Worm (Caenorhabditis elegans): ENCODE measurements around the gene C31H1.2.

C31H1.2 gene

DNA sequence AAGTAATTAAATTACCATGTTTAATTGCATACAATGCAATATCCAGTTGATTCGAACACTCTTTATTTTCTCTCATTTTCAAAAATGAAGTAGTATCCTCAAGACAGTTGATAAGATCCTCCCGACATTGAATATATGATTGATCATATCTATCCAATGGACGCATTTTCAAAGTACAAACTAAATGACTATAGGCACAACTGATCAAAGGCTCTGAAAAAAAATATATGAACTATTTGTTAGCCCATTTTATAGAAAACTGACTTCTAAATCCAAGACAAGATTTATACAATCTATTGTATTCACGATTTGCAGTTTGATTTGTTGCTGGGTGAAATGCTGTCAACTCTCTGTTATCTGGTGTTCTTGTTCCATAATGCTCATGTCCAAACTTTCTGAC, 4.4 kb downstream of the C31H1.2 start:
- TF ChIP-seq ama-1 (optimal IDR thresholded peaks at IDR 0.05) (no peak), ceh-19 (GFP tag; optimal IDR thresholded peaks at IDR 0.05) (no peak), zip-5 (tag; optimal IDR thresholded peaks at IDR 0.05) (no peak), pat-9 (tag; optimal IDR thresholded peaks at IDR 0.05) (no peak), pax-1 (tag; optimal IDR thresholded peaks at IDR 0.05) (no peak), npax-4 (tag; optimal IDR thresholded peaks at IDR 0.05) (no peak), unc-3 (GFP tag; conservative IDR thresholded peaks at IDR 0.05) (no peak), unc-3 (tag; optimal IDR thresholded peaks at IDR 0.05) (no peak), pha-4 (tag; optimal IDR thresholded peaks at IDR 0.05) (no peak), fkh-6 (tag; optimal IDR thresholded peaks at IDR 0.05) (no peak), hlh-15 (tag; optimal IDR thresholded peaks at IDR 0.05) (no peak), pros-1 (tag; optimal IDR thresholded peaks at IDR 0.05) (no peak), ceh-34 (tag; optimal IDR thresholded peaks at IDR 0.05) (no peak), madf-2 (tag; optimal IDR thresholded peaks at IDR 0.05) (no peak), syd-9 (tag; optimal IDR thresholded peaks at IDR 0.05) (no peak), ceh-9 (tag; optimal IDR thresholded peaks at IDR 0.05) (no peak), gmeb-2 (tag; optimal IDR thresholded peaks at IDR 0.05) (no peak), hlh-6 (tag; optimal IDR thresholded peaks at IDR 0.05) (no peak)

DNA sequence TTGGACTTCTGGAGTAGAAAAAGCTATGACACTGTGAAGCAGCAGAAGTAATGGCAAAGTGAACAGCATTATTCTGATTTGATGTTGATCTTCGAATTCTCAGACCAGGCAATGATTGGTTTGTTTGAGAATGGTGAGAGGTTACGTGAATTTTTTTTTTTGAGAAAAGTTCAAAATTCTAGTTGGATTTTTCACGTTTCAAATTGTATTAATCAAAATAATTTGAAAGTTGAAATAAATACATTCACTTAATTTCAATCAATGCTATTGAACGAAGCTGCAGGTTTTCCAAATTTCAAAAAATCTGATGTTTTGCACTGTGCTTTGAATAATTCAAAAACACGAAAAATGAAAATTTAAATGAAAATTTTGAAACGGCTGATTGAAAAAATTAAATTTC, 5.6 kb downstream of the C31H1.2 start, which contains the start of gene C31H1.5:
Gene C31H1.5 (minus strand): TSS at position 101 of the 400 bp plus-strand sequence.
- TF ChIP-seq fkh-6 (tag; optimal IDR thresholded peaks at IDR 0.05), result no peak
- TF ChIP-seq unc-86 (tag; optimal IDR thresholded peaks at IDR 0.05), result no peak
- no peak for TF ChIP-seq zip-5 (tag; optimal IDR thresholded peaks at IDR 0.05)
- TF ChIP-seq ceh-19 (GFP tag; optimal IDR thresholded peaks at IDR 0.05), result no peak
- TF ChIP-seq fkh-10 (GFP tag; optimal IDR thresholded peaks at IDR 0.05), result no peak
- no peak for TF ChIP-seq ceh-48 (tag; optimal IDR thresholded peaks at IDR 0.05)

DNA sequence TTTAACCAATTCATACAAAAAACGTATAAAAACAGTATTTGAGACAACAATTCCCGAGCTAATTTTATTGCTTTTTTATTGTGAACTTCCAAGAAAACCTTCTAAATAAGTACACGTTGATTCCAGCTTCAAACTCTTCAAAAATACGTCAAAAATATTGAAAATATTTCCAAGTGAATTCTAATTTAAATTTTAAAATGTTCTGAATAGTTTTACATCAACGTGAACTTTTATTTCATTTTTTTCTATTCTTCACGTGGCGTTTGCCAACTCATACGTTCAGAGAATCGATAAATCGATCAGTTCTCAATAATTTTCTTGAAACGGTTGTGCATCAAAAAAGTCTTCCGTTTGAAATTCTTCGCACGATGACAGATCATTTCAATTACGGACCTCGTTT, 6.1 kb downstream of the C31H1.2 start, which contains the start of gene C31H1.1:
Gene C31H1.1 (plus strand): TSS at position 301 of the 400 bp plus-strand sequence.
- no peak for TF ChIP-seq unc-86 (tag; optimal IDR thresholded peaks at IDR 0.05)
- no peak for TF ChIP-seq lim-6 (tag; optimal IDR thresholded peaks at IDR 0.05)
- TF ChIP-seq ceh-9 (tag; optimal IDR thresholded peaks at IDR 0.05), result no peak
- no peak for TF ChIP-seq F13H6.1 (tag; optimal IDR thresholded peaks at IDR 0.05)
- TF ChIP-seq ceh-34 (tag; optimal IDR thresholded peaks at IDR 0.05), result no peak
- TF ChIP-seq syd-9 (tag; optimal IDR thresholded peaks at IDR 0.05), result no peak
- no peak for TF ChIP-seq unc-3 (GFP tag; conservative IDR thresholded peaks at IDR 0.05)
- TF ChIP-seq unc-3 (tag; optimal IDR thresholded peaks at IDR 0.05), result no peak

DNA sequence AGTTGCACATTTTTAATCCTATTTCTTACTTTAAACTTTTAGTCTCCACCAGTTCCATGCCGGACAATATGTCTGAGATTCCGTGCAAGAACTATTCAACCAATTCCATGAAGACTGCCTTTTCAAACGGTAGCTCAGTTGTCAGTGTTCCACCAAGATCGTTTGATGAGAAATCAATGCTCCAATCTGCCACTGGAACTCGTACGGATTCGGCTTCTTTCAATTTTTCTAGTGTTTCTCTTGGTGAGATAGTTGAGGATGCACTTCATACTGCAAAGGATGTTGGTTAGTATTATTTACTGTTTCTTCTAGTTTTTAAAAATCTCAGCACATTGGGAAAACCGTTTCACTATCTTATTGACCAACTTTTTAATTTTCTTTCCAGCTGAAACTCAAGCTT, 8.5 kb downstream of the C31H1.2 start:
- TF ChIP-seq K02D7.2 (tag; optimal IDR thresholded peaks at IDR 0.05) (no peak), unc-3 (GFP tag; conservative IDR thresholded peaks at IDR 0.05) (no peak), unc-3 (tag; optimal IDR thresholded peaks at IDR 0.05) (no peak), ceh-19 (GFP tag; optimal IDR thresholded peaks at IDR 0.05) (no peak), lin-11 (tag; optimal IDR thresholded peaks at IDR 0.05) (no peak), nfya-1 (tag; optimal IDR thresholded peaks at IDR 0.05) (no peak), ceh-30 (tag; optimal IDR thresholded peaks at IDR 0.05) (no peak), hlh-15 (tag; optimal IDR thresholded peaks at IDR 0.05) (no peak), syd-9 (tag; optimal IDR thresholded peaks at IDR 0.05) (no peak), ceh-48 (tag; optimal IDR thresholded peaks at IDR 0.05) (no peak)

DNA sequence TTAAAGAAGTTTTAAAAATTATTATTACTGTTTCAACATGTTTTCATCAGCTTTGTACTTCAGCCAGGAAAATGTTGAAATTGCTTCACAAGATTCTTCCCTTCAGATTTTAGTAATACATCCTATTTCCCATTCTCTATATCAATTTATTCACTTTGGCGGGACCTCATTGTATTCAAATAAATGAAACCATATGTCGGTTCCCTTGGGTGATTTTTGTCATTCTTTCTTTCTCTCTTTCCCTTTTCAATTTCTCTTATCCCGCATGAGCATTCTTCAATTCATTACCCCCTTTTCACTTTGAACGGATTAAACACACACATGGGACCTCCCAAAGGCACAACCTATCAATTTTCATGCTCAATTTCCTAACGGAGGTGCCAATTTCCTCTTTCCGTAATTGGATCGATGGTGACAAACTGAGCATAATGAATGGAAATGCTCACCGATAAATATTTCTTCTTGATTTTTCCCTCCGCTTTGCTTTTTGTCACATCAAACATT, 12.5 kb downstream of the C31H1.2 start:
- TF ChIP-seq ceh-24 (tag; optimal IDR thresholded peaks at IDR 0.05), result no peak
- peak; percentile 75 for TF ChIP-seq unc-42 (tag; optimal IDR thresholded peaks at IDR 0.05)
- TF ChIP-seq nfya-1 (tag; optimal IDR thresholded peaks at IDR 0.05), result no peak
- no peak for TF ChIP-seq zip-5 (tag; optimal IDR thresholded peaks at IDR 0.05)
- no peak for TF ChIP-seq hlh-15 (tag; optimal IDR thresholded peaks at IDR 0.05)
- no peak for TF ChIP-seq unc-55 (GFP tag; optimal IDR thresholded peaks at IDR 0.05)
- no peak for TF ChIP-seq hlh-30 (tag; optimal IDR thresholded peaks at IDR 0.05; ENCODE audit: insufficient read depth)
- TF ChIP-seq ceh-48 (tag; optimal IDR thresholded peaks at IDR 0.05), result no peak
- no peak for TF ChIP-seq C08G9.2 (tag; optimal IDR thresholded peaks at IDR 0.05)
- TF ChIP-seq ceh-14 (tag; optimal IDR thresholded peaks at IDR 0.05), result no peak
- no peak for TF ChIP-seq unc-3 (GFP tag; conservative IDR thresholded peaks at IDR 0.05)
- peak; percentile 19 for TF ChIP-seq unc-3 (tag; optimal IDR thresholded peaks at IDR 0.05)
- TF ChIP-seq gmeb-2 (tag; optimal IDR thresholded peaks at IDR 0.05), result no peak
- no peak for TF ChIP-seq sox-2 (GFP tag; IDR thresholded peaks at IDR 0.05)
- no peak for TF ChIP-seq npax-4 (tag; optimal IDR thresholded peaks at IDR 0.05)
- TF ChIP-seq fkh-6 (tag; optimal IDR thresholded peaks at IDR 0.05), result no peak
- no peak for TF ChIP-seq unc-86 (tag; optimal IDR thresholded peaks at IDR 0.05)
- no peak for TF ChIP-seq F13H6.1 (tag; optimal IDR thresholded peaks at IDR 0.05)

Measured in whole organism, late embryonic.